Worm (Caenorhabditis elegans) whole organism, early embryonic: ENCODE measurements around the gene srsx-35.

Experiments
- ama-1 ChIP-seq: fragments of 150-350 bp; optimal IDR thresholded peaks from 2 replicates; lab custom pipeline; 2014
- tra-4 ChIP-seq: sonication (generic microtip); optimal IDR thresholded peaks from 2 replicates; lab custom pipeline; 2017; ENCODE audit warnings: missing genetic modification characterization, missing compliant biosample characterization

DNA sequence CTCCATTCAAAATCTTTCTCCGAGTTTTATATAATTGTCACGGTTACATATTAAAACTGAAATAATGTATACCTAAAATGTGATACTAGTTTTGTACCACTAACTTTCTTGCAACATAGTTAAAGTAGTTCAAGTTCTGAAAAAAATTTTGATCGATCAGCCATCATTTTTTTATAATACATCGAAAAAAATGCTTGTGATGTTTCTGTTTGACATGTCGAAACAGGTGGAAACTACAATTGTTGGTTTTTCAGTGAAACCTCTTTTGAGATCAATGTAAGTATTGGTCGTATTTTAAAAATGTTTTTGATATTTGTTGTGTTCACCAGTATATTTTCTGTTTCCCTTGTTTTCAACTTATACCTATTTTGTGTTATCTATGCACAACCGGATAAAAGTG, 41.9 kb upstream of the srsx-35 start, which contains the start of gene srxa-14:
- no peak for TF ChIP-seq ama-1 (lab: Kevin White, UChicago)
- no peak for TF ChIP-seq tra-4 (tag; lab: Kevin White, UChicago)
